Fruit fly (Drosophila melanogaster) whole organism, prepupa: ENCODE data around the gene CG5883.

Source experiments
- Blimp-1 ChIP-seq: fragments of 200-800 bp; sonication (Bioruptor generic); optimal IDR thresholded peaks from 3 replicates; lab custom pipeline; 2017; ENCODE audit warnings: missing biosample characterization, missing genetic modification characterization, mild to moderate bottlenecking, moderate library complexity, missing genetic modification reagents
- CG10631 ChIP-seq: fragments of 200-800 bp; sonication (Bioruptor generic); optimal IDR thresholded peaks from 2 replicates; lab custom pipeline; 2016; ENCODE audit warnings: missing biosample characterization, missing genetic modification characterization
- CG10669 ChIP-seq: fragments of 200-800 bp; sonication (Bioruptor generic); optimal IDR thresholded peaks from 3 replicates; lab custom pipeline; 2018; ENCODE audit warnings: missing biosample characterization, mild to moderate bottlenecking, missing genetic modification characterization, moderate library complexity
- CG11762 ChIP-seq: fragments of 200-800 bp; sonication (Bioruptor generic); optimal IDR thresholded peaks from 3 replicates; lab custom pipeline; 2016; ENCODE audit warnings: missing biosample characterization, missing genetic modification characterization; ENCODE audit not compliant: insufficient read depth
- CG11902 ChIP-seq: fragments of 200-800 bp; sonication (Bioruptor generic); optimal IDR thresholded peaks from 3 replicates; lab custom pipeline; 2016; ENCODE audit warnings: missing biosample characterization, missing genetic modification characterization
- CG15336 ChIP-seq: fragments of 200-800 bp; sonication (Bioruptor generic); IDR thresholded peaks from 2 replicates; pipeline ENCODE4 v1.3.6; 2022; ENCODE audit warnings: missing biosample characterization, missing genetic modification characterization
- CG1621 ChIP-seq: fragments of 200-800 bp; sonication (Bioruptor generic); optimal IDR thresholded peaks from 3 replicates; lab custom pipeline; 2018; ENCODE audit warnings: missing biosample characterization, mild to moderate bottlenecking, missing genetic modification characterization
- CG3032 ChIP-seq: fragments of 200-800 bp; optimal IDR thresholded peaks from 2 replicates; lab custom pipeline; 2019; ENCODE audit warnings: missing biosample characterization, mild to moderate bottlenecking, missing genetic modification characterization, moderate library complexity
- CG32006 ChIP-seq: fragments of 200-800 bp; sonication (Bioruptor generic); optimal IDR thresholded peaks from 3 replicates; lab custom pipeline; 2017; ENCODE audit warnings: missing biosample characterization, mild to moderate bottlenecking, missing genetic modification characterization
- CG34406 ChIP-seq: fragments of 200-800 bp; sonication (Bioruptor generic); optimal IDR thresholded peaks from 3 replicates; lab custom pipeline; 2016; ENCODE audit warnings: missing biosample characterization, missing genetic modification characterization
- CG4318 ChIP-seq: fragments of 200-800 bp; sonication (Bioruptor generic); optimal IDR thresholded peaks from 3 replicates; lab custom pipeline; 2017; ENCODE audit warnings: missing biosample characterization, mild to moderate bottlenecking, missing genetic modification characterization
- CG6163 ChIP-seq: fragments of 200-800 bp; sonication (Bioruptor generic); IDR thresholded peaks from 3 replicates; pipeline ENCODE4 v1.3.6; 2022; ENCODE audit warnings: missing biosample characterization, missing genetic modification characterization
- CG6276 ChIP-seq: fragments of 200-800 bp; sonication (Bioruptor generic); optimal IDR thresholded peaks from 2 replicates; lab custom pipeline; 2017; ENCODE audit warnings: missing biosample characterization, mild to moderate bottlenecking, missing genetic modification characterization
- CG6854 ChIP-seq: fragments of 200-800 bp; sonication (Bioruptor generic); optimal IDR thresholded peaks from 2 replicates; lab custom pipeline; 2017; ENCODE audit warnings: missing biosample characterization, mild to moderate bottlenecking, missing genetic modification characterization
- CG7368 ChIP-seq: fragments of 200-800 bp; sonication (Bioruptor generic); optimal IDR thresholded peaks from 3 replicates; lab custom pipeline; 2016; ENCODE audit warnings: missing biosample characterization, missing genetic modification characterization
- CG8119 ChIP-seq: fragments of 200-800 bp; sonication (Bioruptor generic); IDR thresholded peaks from 3 replicates; pipeline ENCODE4 v1.3.6; 2022; ENCODE audit warnings: missing biosample characterization, missing genetic modification characterization
- CG8319 ChIP-seq: fragments of 200-800 bp; sonication (Bioruptor generic); optimal IDR thresholded peaks from 3 replicates; lab custom pipeline; 2016; ENCODE audit warnings: missing biosample characterization, missing genetic modification characterization
- Eip75B ChIP-seq: fragments of 200-800 bp; sonication (Bioruptor generic); optimal IDR thresholded peaks from 3 replicates; lab custom pipeline; 2016; ENCODE audit warnings: missing biosample characterization, missing genetic modification characterization
- Eip93F ChIP-seq: fragments of 200-800 bp; sonication (Bioruptor generic); optimal IDR thresholded peaks from 2 replicates; lab custom pipeline; 2016; ENCODE audit warnings: missing biosample characterization, mild to moderate bottlenecking, missing genetic modification characterization
- Ets96B ChIP-seq: fragments of 200-800 bp; optimal IDR thresholded peaks from 2 replicates; lab custom pipeline; 2019; ENCODE audit warnings: missing biosample characterization, mild to moderate bottlenecking, missing genetic modification characterization, moderate library complexity
- Gug ChIP-seq: fragments of 200-800 bp; sonication (Bioruptor generic); IDR thresholded peaks from 2 replicates; pipeline ENCODE4 v1.3.6; 2022; ENCODE audit warnings: missing biosample characterization, missing genetic modification characterization
- Hr38 ChIP-seq: sonication (Bioruptor generic); optimal IDR thresholded peaks from 2 replicates; lab custom pipeline; 2016; ENCODE audit warnings: missing biosample characterization, missing genetic modification characterization
- Sox102F ChIP-seq: fragments of 200-800 bp; sonication (Bioruptor generic); optimal IDR thresholded peaks from 2 replicates; lab custom pipeline; 2016; ENCODE audit warnings: missing biosample characterization, mild to moderate bottlenecking, missing genetic modification characterization
- cyc ChIP-seq: fragments of 200-800 bp; sonication (Bioruptor generic); optimal IDR thresholded peaks from 3 replicates; lab custom pipeline; 2016; ENCODE audit warnings: missing biosample characterization, missing genetic modification characterization
- dsx ChIP-seq: fragments of 200-800 bp; optimal IDR thresholded peaks from 3 replicates; lab custom pipeline; 2019; ENCODE audit warnings: missing biosample characterization, mild to moderate bottlenecking, missing genetic modification characterization, moderate library complexity; ENCODE audit not compliant: poor library complexity, severe bottlenecking
- eg ChIP-seq: fragments of 200-800 bp; sonication (Bioruptor generic); IDR thresholded peaks from 3 replicates; pipeline ENCODE4 v1.3.6; 2022; ENCODE audit warnings: missing biosample characterization, missing genetic modification characterization
- fd59A ChIP-seq: fragments of 200-800 bp; sonication (Bioruptor generic); optimal IDR thresholded peaks from 2 replicates; lab custom pipeline; 2017; ENCODE audit warnings: missing biosample characterization, mild to moderate bottlenecking, missing genetic modification characterization, missing genetic modification reagents
- fd85E ChIP-seq: fragments of 200-800 bp; sonication (Bioruptor generic); optimal IDR thresholded peaks from 3 replicates; lab custom pipeline; 2016; ENCODE audit warnings: missing biosample characterization, missing genetic modification characterization
- fkh ChIP-seq: fragments of 200-800 bp; sonication (Bioruptor generic); optimal IDR thresholded peaks from 3 replicates; lab custom pipeline; 2017; ENCODE audit warnings: missing biosample characterization, mild to moderate bottlenecking, missing genetic modification characterization, moderate library complexity
- lz ChIP-seq: fragments of 200-800 bp; sonication (Bioruptor generic); optimal IDR thresholded peaks from 3 replicates; lab custom pipeline; 2016; ENCODE audit warnings: missing biosample characterization, missing genetic modification characterization
- ss ChIP-seq, 2 experiments: fragments of 200-800 bp; sonication (Bioruptor generic); optimal IDR thresholded peaks; 2 replicates in 1 of 2; 3 replicates in 1 of 2; lab custom pipeline; 2017 to 2018; ENCODE audit warnings: mild to moderate bottlenecking in 2 of 2, missing biosample characterization in 2 of 2, missing genetic modification characterization in 2 of 2, moderate library complexity in 1 of 2
- svp ChIP-seq: fragments of 200-800 bp; sonication (Bioruptor generic); peaks from one replicate; lab custom pipeline; 2016; ENCODE audit warnings: missing biosample characterization, missing genetic modification characterization
- vri ChIP-seq: fragments of 200-800 bp; sonication (Bioruptor generic); optimal IDR thresholded peaks from 3 replicates; lab custom pipeline; 2016; ENCODE audit warnings: missing biosample characterization, mild to moderate bottlenecking, missing genetic modification characterization

The CG5883 gene

DNA sequence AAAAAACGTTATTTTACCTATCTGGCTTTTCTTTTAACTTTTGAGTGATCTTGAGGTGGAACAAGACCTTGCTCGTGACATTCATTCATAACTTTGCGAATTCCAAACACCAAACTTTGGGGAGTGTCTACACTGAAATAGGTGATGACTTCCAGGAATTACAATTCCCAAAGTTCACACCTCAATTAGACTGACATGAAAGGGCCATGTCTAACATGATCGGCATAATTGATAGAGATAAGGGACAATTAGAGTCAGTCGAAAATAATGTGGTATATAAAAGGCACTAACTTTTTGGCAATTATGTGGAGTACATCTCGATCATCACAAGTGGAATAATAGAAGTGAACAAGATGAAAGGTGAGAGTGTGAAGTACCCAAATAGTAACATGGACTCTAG lies 31.2 kb upstream of the CG5883 start, which contains the start of gene CG43896:
Gene CG43896, plus strand, starts transcription at position 301 of the 400 bp plus-strand sequence.
- TF ChIP-seq eg = no peak
- TF ChIP-seq Ets96B = no peak
- TF ChIP-seq CG7368 (GFP tag; lab: Kevin White, UChicago) = no peak
- no peak for TF ChIP-seq CG6854 (GFP tag; lab: Kevin White, UChicago)
- no peak for TF ChIP-seq CG11902 (GFP tag; lab: Kevin White, UChicago)
- TF ChIP-seq Sox102F (GFP tag; lab: Kevin White, UChicago) = no peak
- TF ChIP-seq CG10631 (GFP tag; lab: Kevin White, UChicago) = no peak
- TF ChIP-seq dsx (GFP tag; lab: Kevin White, UChicago) = no peak
- TF ChIP-seq Gug (GFP tag; lab: Robert Waterston, UW) = no peak
- TF ChIP-seq fd85E (GFP tag; lab: Kevin White, UChicago) = no peak
- no peak for TF ChIP-seq CG6276 (GFP tag; lab: Kevin White, UChicago)
- no peak for TF ChIP-seq CG3032
- no peak for TF ChIP-seq Blimp-1 (GFP tag; lab: Kevin White, UChicago)
- TF ChIP-seq CG8119 (GFP tag; lab: Robert Waterston, UW) = no peak
- TF ChIP-seq Hr38 = no peak
- TF ChIP-seq Eip93F (GFP tag; lab: Kevin White, UChicago) = no peak
- no peak for TF ChIP-seq CG15336 (GFP tag; lab: Robert Waterston, UW)
- no peak for TF ChIP-seq CG6163
- no peak for TF ChIP-seq CG10669 (GFP tag; lab: Kevin White, UChicago)
- no peak for TF ChIP-seq CG34406 (GFP tag; lab: Kevin White, UChicago)

- no peak for TF ChIP-seq ss (GFP tag; optimal IDR thresholded peaks at IDR 0.05; lab: Kevin White, UChicago)
- no peak for TF ChIP-seq CG4318 (GFP tag; lab: Kevin White, UChicago)
These were observed 30.0 kb upstream of the CG5883 start, which contains the start of gene CG14125 for dm6 chr3L:11974605-11975004. CG14125 (plus strand) TSS chr3L:11974905.

dm6 chr3L:11973690-11974089 lies 29.0 kb upstream of the CG5883 start, which contains the start of gene CG42397:
CG42397 (minus strand) TSS chr3L:11973790.
- no peak for TF ChIP-seq CG4318 (GFP tag; lab: Kevin White, UChicago)
- no peak for TF ChIP-seq Eip75B (GFP tag; lab: Kevin White, UChicago)
- no peak for TF ChIP-seq CG11762 (GFP tag; lab: Kevin White, UChicago)
- TF ChIP-seq Sox102F (GFP tag; lab: Kevin White, UChicago) = no peak
- TF ChIP-seq CG1621 (tag; lab: Kevin White, UChicago) = no peak
- no peak for TF ChIP-seq eg
- no peak for TF ChIP-seq CG8319 (GFP tag; lab: Kevin White, UChicago)
- no peak for TF ChIP-seq CG32006
- no peak for TF ChIP-seq CG6854 (GFP tag; lab: Kevin White, UChicago)
- no peak for TF ChIP-seq cyc (GFP tag; lab: Kevin White, UChicago)
- TF ChIP-seq lz = no peak
- no peak for TF ChIP-seq ss (GFP tag; optimal IDR thresholded peaks at IDR 0.05; lab: Kevin White, UChicago)

- TF ChIP-seq vri (GFP tag; lab: Kevin White, UChicago) = peak; percentile 68
- no peak for TF ChIP-seq fkh
- TF ChIP-seq, all 60 proteins: peak for 1
These were observed 28.2 kb upstream of the CG5883 start, which contains the start of gene Muc68E for dm6 chr3L:11972879-11973278. Muc68E (minus strand) TSS chr3L:11972979.

DNA sequence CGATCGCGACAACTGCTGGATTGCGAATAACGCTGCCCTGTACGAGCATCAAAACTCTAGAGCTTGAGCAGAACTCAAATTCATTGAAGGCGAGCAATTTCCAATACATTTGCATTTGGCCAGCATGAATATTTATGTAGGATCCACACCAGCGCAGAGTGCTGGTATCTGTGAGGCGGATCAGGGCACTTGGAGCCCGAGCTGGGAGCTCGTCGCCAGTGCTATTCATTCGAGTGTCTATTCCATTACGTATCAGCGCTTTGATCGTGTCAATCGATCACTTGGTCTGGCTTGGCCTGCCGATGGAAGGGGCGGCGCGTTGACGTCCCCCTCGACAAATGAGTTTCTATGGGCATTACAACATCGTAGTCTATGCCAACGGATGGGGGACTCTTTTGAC lies 21.5 kb upstream of the CG5883 start, which contains the start of gene prc:
Gene prc, minus strand, starts transcription at position 28 of the 400 bp plus-strand sequence.
- peak; percentile 48 for TF ChIP-seq svp (GFP tag; lab: Kevin White, UChicago)
- TF ChIP-seq CG7368 (GFP tag; lab: Kevin White, UChicago) = no peak
- no peak for TF ChIP-seq fd59A (GFP tag; lab: Kevin White, UChicago)
